Worm (Caenorhabditis elegans) whole organism, L3 larva: Measurements from ENCODE around the gene T13F3.6.

Source experiments
- mdl-1 ChIP-seq: fragments of 150-350 bp; optimal IDR thresholded peaks from 2 replicates; lab custom pipeline; 2014; ENCODE audit warnings: missing biosample characterization, missing genetic modification characterization
- nhr-12 ChIP-seq: fragments of 150-350 bp; optimal IDR thresholded peaks from 2 replicates; lab custom pipeline; 2014; ENCODE audit warnings: missing biosample characterization, missing genetic modification characterization
- nhr-23 ChIP-seq: fragments of 150-350 bp; optimal IDR thresholded peaks from 2 replicates; lab custom pipeline; 2014; ENCODE audit warnings: missing biosample characterization, missing genetic modification reagents, missing genetic modification characterization
- nhr-25 ChIP-seq: sonication (generic microtip); optimal IDR thresholded peaks from 2 replicates; lab custom pipeline; 2017; ENCODE audit warnings: missing biosample characterization, missing genetic modification characterization
- unc-62 ChIP-seq: fragments of 150-350 bp; sonication (generic microtip); optimal IDR thresholded peaks from 4 replicates; lab custom pipeline; 2014; ENCODE audit warnings: missing biosample characterization, missing genetic modification reagents, missing genetic modification characterization

ce11 chrV:16229439-16229838, 41.6 kb downstream of the T13F3.6 start:
- no peak for TF ChIP-seq nhr-23 (tag; lab: Kevin White, UChicago)
- no peak for TF ChIP-seq mdl-1
- TF ChIP-seq unc-62 = no peak
- no peak for TF ChIP-seq nhr-25 (tag; lab: Kevin White, UChicago)
- no peak for TF ChIP-seq nhr-12 (tag; lab: Kevin White, UChicago)
